Worm (Caenorhabditis elegans) whole organism, L4/young adult: ENCODE results near the gene Y82E9BR.9.

Source experiments
- W03F9.2 ChIP-seq: fragments of 150-350 bp; optimal IDR thresholded peaks from 2 replicates; lab custom pipeline; 2014; ENCODE audit warnings: missing biosample characterization, missing genetic modification characterization
- dao-5 ChIP-seq: sonication (generic microtip); optimal IDR thresholded peaks from 2 replicates; lab custom pipeline; 2016; ENCODE audit warnings: missing genotype, missing genetic modification characterization, moderate library complexity, missing compliant biosample characterization
- him-1 ChIP-seq: sonication (generic microtip); optimal IDR thresholded peaks from 2 replicates; lab custom pipeline; 2016; ENCODE audit warnings: missing genotype, missing genetic modification reagents, missing genetic modification characterization, missing compliant biosample characterization

DNA sequence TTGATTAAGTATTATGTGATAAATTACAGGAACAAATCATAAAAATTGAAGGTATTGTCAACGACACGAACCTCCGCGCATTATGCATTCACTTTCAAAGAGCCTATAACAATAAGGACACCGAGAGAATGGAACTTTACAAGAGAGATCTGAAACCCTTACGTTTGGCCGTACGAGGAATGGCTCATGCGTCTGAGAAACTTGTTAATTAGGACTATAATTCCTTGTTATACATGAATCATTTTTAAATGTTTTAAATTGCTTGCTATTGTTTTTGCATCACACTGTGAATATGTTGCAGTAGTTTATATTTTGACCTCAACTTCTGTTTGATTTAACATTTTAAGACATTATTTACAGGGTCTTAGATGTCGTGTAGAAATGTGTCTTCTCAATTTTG, 43.5 kb upstream of the Y82E9BR.9 start, which contains the start of gene pals-18:
- TF ChIP-seq W03F9.2 (tag; lab: Kevin White, UChicago) (no peak), him-1 (tag; lab: Kevin White, UChicago) (no peak), dao-5 (no peak)
